Worm (Caenorhabditis elegans): Measurements from ENCODE around the gene K03H1.12.

The K03H1.12 gene

DNA sequence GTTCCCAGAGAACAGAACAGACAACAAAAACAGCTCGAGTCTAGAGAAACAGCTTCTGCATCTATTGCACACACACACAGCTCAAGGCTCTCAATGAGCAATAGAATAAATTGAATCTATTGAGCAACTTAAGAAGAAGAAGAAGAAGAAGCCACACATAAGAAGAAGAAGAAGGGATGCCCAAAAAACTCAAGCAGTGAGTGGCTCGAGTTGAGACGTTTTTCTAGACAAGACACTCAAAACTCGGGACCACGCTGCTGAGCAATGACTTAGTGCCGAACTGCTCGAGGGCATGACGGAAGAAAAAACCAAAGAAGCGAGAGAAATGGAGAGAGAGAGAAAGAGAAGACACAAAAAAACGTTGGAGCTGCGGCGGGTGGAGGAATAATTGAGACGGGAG, 36.1 kb upstream of the K03H1.12 start:
- TF ChIP-seq unc-30 (tag; optimal IDR thresholded peaks at IDR 0.05), result no peak
- no peak for TF ChIP-seq C04F5.9 (tag; optimal IDR thresholded peaks at IDR 0.05)
- no peak for TF ChIP-seq hlh-17 (GFP tag; optimal IDR thresholded peaks at IDR 0.05; ENCODE audit: borderline replicate concordance)
- TF ChIP-seq lsy-2 (tag; optimal IDR thresholded peaks at IDR 0.05), result peak; percentile 8 to 27
- no peak for TF ChIP-seq ztf-11 (tag; optimal IDR thresholded peaks at IDR 0.05)
- TF ChIP-seq zip-4 (GFP tag; optimal IDR thresholded peaks at IDR 0.05), result no peak
- TF ChIP-seq efl-1 (optimal IDR thresholded peaks at IDR 0.05), result peak in 1 of 2 experiments; percentile 1
- TF ChIP-seq efl-1 (GFP tag; optimal IDR thresholded peaks at IDR 0.05 in 1 of 2), result peak in 1 of 2 experiments; percentile 80
- peak; percentile 74 for TF ChIP-seq ces-1 (GFP tag; optimal IDR thresholded peaks at IDR 0.05)
- no peak for TF ChIP-seq grh-1 (GFP tag; IDR thresholded peaks at IDR 0.05)
- no peak for TF ChIP-seq nhr-20 (tag; optimal IDR thresholded peaks at IDR 0.05)
- TF ChIP-seq nhr-71 (tag; optimal IDR thresholded peaks at IDR 0.05), result peak; percentile 16
- no peak for TF ChIP-seq ets-5 (GFP tag; IDR thresholded peaks at IDR 0.05)
- TF ChIP-seq unc-98 (GFP tag; IDR thresholded peaks at IDR 0.05), result no peak
- no peak for TF ChIP-seq hpl-2 (GFP tag; optimal IDR thresholded peaks at IDR 0.05)
- TF ChIP-seq nhr-47 (tag; optimal IDR thresholded peaks at IDR 0.05), result no peak
- TF ChIP-seq fkh-10 (GFP tag; optimal IDR thresholded peaks at IDR 0.05), result peak; percentile 65
- no peak for TF ChIP-seq egl-27 (tag; optimal IDR thresholded peaks at IDR 0.05)
- TF ChIP-seq fos-1 (tag; optimal IDR thresholded peaks at IDR 0.05), result no peak
- TF ChIP-seq ceh-8 (GFP tag; optimal IDR thresholded peaks at IDR 0.05), result no peak
- TF ChIP-seq sptf-1 (tag; optimal IDR thresholded peaks at IDR 0.05), result no peak
- TF ChIP-seq egl-13 (tag; optimal IDR thresholded peaks at IDR 0.05), result no peak
- TF ChIP-seq nhr-84 (tag; optimal IDR thresholded peaks at IDR 0.05), result no peak
- TF ChIP-seq swsn-7 (tag; optimal IDR thresholded peaks at IDR 0.05), result peak; percentile 20
- no peak for TF ChIP-seq skn-1 (tag; optimal IDR thresholded peaks at IDR 0.05)
- TF ChIP-seq lin-14 (GFP tag; optimal IDR thresholded peaks at IDR 0.05), result peak; percentile 89
- TF ChIP-seq nhr-90 (tag; optimal IDR thresholded peaks at IDR 0.05; ENCODE audit: poor library complexity), result no peak
- no peak for TF ChIP-seq snu-23 (GFP tag; optimal IDR thresholded peaks at IDR 0.05)
- TF ChIP-seq nhr-19 (GFP tag; conservative IDR thresholded peaks at IDR 0.05), result no peak
- no peak for TF ChIP-seq lin-39 (tag; optimal IDR thresholded peaks at IDR 0.05)
- no peak for TF ChIP-seq C16A3.4 (tag; optimal IDR thresholded peaks at IDR 0.05)
- TF ChIP-seq ama-1 (optimal IDR thresholded peaks at IDR 0.05), result no peak
- no peak for TF ChIP-seq sup-37 (GFP tag; optimal IDR thresholded peaks at IDR 0.05)
- no peak for TF ChIP-seq pax-3 (tag; optimal IDR thresholded peaks at IDR 0.05)
- TF ChIP-seq lin-35 (GFP tag; optimal IDR thresholded peaks at IDR 0.05), result peak in 1 of 2 experiments; percentile 13
- TF ChIP-seq ceh-63 (GFP tag; optimal IDR thresholded peaks at IDR 0.05), result no peak
- no peak for TF ChIP-seq dsc-1 (tag; optimal IDR thresholded peaks at IDR 0.05)
- TF ChIP-seq ceh-90 (tag; optimal IDR thresholded peaks at IDR 0.05), result no peak
- no peak for TF ChIP-seq isw-1 (GFP tag; IDR thresholded peaks at IDR 0.05)
- TF ChIP-seq ceh-82 (tag; optimal IDR thresholded peaks at IDR 0.05), result no peak
- no peak for TF ChIP-seq blmp-1 (tag; optimal IDR thresholded peaks at IDR 0.05)
- peak; percentile 34 for TF ChIP-seq rnt-1 (tag; optimal IDR thresholded peaks at IDR 0.05)
- TF ChIP-seq irx-1 (tag; optimal IDR thresholded peaks at IDR 0.05), result no peak
- no peak for TF ChIP-seq unc-62 (GFP tag; optimal IDR thresholded peaks at IDR 0.05)
- TF ChIP-seq fkh-8 (tag; optimal IDR thresholded peaks at IDR 0.05), result no peak
- no peak for TF ChIP-seq unc-86 (tag; optimal IDR thresholded peaks at IDR 0.05)

All from whole organism, L1 larva.